Worm (Caenorhabditis elegans): ENCODE results near the gene F59B2.13.

Gene F59B2.13

ce11 chrIII:9051119-9051597, 24.3 kb upstream of the F59B2.13 start:
- peak; percentile 48 for TF ChIP-seq gei-17 (GFP tag; optimal IDR thresholded peaks at IDR 0.05)
- TF ChIP-seq madf-3 (GFP tag; IDR thresholded peaks at IDR 0.05), result peak; percentile 45; the same call in 1 of the 2 replicates
- TF ChIP-seq bed-2 (GFP tag; IDR thresholded peaks at IDR 0.05), result no peak
- TF ChIP-seq chd-7 (tag; optimal IDR thresholded peaks at IDR 0.05), result peak; percentile 70
- peak; percentile 12 for TF ChIP-seq dpl-1 (GFP tag; optimal IDR thresholded peaks at IDR 0.05)
- TF ChIP-seq rpc-1 (optimal IDR thresholded peaks at IDR 0.05), result no peak
- TF ChIP-seq rpc-1 (tag; optimal IDR thresholded peaks at IDR 0.05), result no peak
- peak; percentile 37 for TF ChIP-seq F57C9.4 (tag; optimal IDR thresholded peaks at IDR 0.05)
- TF ChIP-seq let-607 (tag; optimal IDR thresholded peaks at IDR 0.05), result peak; percentile 58 to 64
- TF ChIP-seq tlf-1 (GFP tag; optimal IDR thresholded peaks at IDR 0.05), result peak; percentile 76
- TF ChIP-seq aptf-3 (GFP tag; IDR thresholded peaks at IDR 0.05), result 0 out of 2 replicates have a peak, but pooled peaks have one; percentile 6
- TF ChIP-seq nhr-90 (tag; optimal IDR thresholded peaks at IDR 0.05), result peak; percentile 24
- peak; percentile 6 for TF ChIP-seq pha-4 (tag; optimal IDR thresholded peaks at IDR 0.05)
- TF ChIP-seq ztf-18 (tag; optimal IDR thresholded peaks at IDR 0.05), result peak; percentile 53
- peak; percentile 98 for TF ChIP-seq ama-1 (optimal IDR thresholded peaks at IDR 0.05)
- TF ChIP-seq ama-1 (GFP tag; optimal IDR thresholded peaks at IDR 0.05), result peak in 1 of 2 experiments; percentile 80
- TF ChIP-seq mcd-1 (GFP tag; IDR thresholded peaks at IDR 0.05), result peak; percentile 40; the same call in 1 of the 2 replicates
- TF ChIP-seq F52B5.7 (tag; optimal IDR thresholded peaks at IDR 0.05), result no peak
- no peak for TF ChIP-seq snpc-4 (GFP tag; optimal IDR thresholded peaks at IDR 0.05)
- peak in 2 of 4 experiments; percentile 23 to 46 for TF ChIP-seq snpc-4 (tag; optimal IDR thresholded peaks at IDR 0.05)
- TF ChIP-seq sptf-2 (GFP tag; optimal IDR thresholded peaks at IDR 0.05), result peak; percentile 8
- TF ChIP-seq D2030.7 (GFP tag; IDR thresholded peaks at IDR 0.05), result no peak
- TF ChIP-seq F49E8.2 (tag; optimal IDR thresholded peaks at IDR 0.05; ENCODE audit: insufficient read depth), result no peak
- TF ChIP-seq madf-10 (tag; optimal IDR thresholded peaks at IDR 0.05), result peak; percentile 70
- peak; percentile 54 for TF ChIP-seq hmg-1.2 (GFP tag; IDR thresholded peaks at IDR 0.05)
- peak; percentile 63; the same call in 1 of the 2 replicates for TF ChIP-seq pbrm-1 (GFP tag; IDR thresholded peaks at IDR 0.05)
- no peak for TF ChIP-seq madf-8 (GFP tag; conservative IDR thresholded peaks at IDR 0.05)
- peak; percentile 42 for TF ChIP-seq lsl-1 (GFP tag; optimal IDR thresholded peaks at IDR 0.05)
- TF ChIP-seq atf-7 (tag; optimal IDR thresholded peaks at IDR 0.05), result peak; percentile 75
- no peak for TF ChIP-seq nfya-1 (tag; optimal IDR thresholded peaks at IDR 0.05; ENCODE audit: borderline replicate concordance, insufficient read depth)
- peak; percentile 59 for TF ChIP-seq Y95B8A.8 (GFP tag; IDR thresholded peaks at IDR 0.05)
- TF ChIP-seq ztf-26 (tag; optimal IDR thresholded peaks at IDR 0.05), result peak; percentile 87
- TF ChIP-seq B0336.3 (GFP tag; IDR thresholded peaks at IDR 0.05), result peak; percentile 63; the same call in 1 of the 2 replicates
- TF ChIP-seq unc-62 (GFP tag; optimal IDR thresholded peaks at IDR 0.05), result peak; percentile 61
- 0 out of 2 replicates have a peak, but pooled peaks have one; percentile 34 for TF ChIP-seq rcor-1 (GFP tag; IDR thresholded peaks at IDR 0.05)
- TF ChIP-seq F23B12.7 (tag; optimal IDR thresholded peaks at IDR 0.05; ENCODE audit: insufficient read depth), result peak; percentile 89
- TF ChIP-seq ztf-25 (GFP tag; IDR thresholded peaks at IDR 0.05), result no peak
- no peak for TF ChIP-seq zfh-2 (GFP tag; conservative IDR thresholded peaks at IDR 0.05)
- TF ChIP-seq ztf-22 (GFP tag; optimal IDR thresholded peaks at IDR 0.05), result peak; percentile 32
- TF ChIP-seq lin-54 (GFP tag; optimal IDR thresholded peaks at IDR 0.05), result peak; percentile 56
- peak; percentile 3 for TF ChIP-seq T26A5.8 (tag; optimal IDR thresholded peaks at IDR 0.05)
- TF ChIP-seq tbx-9 (tag; optimal IDR thresholded peaks at IDR 0.05; ENCODE audit: borderline replicate concordance), result peak; percentile 3
- peak; percentile 65 for TF ChIP-seq tbp1 (GFP tag; optimal IDR thresholded peaks at IDR 0.05)
- peak; percentile 72; the same call in 1 of the 2 replicates for TF ChIP-seq Y79H2A.3 (GFP tag; conservative IDR thresholded peaks at IDR 0.05)
- peak; percentile 85 for TF ChIP-seq somi-1 (GFP tag; optimal IDR thresholded peaks at IDR 0.05)
- TF ChIP-seq C06A6.2 (GFP tag; conservative IDR thresholded peaks at IDR 0.05), result peak; percentile 41; the same call in 1 of the 2 replicates
- peak; percentile 82 for TF ChIP-seq dpff-1 (tag; optimal IDR thresholded peaks at IDR 0.05)
- TF ChIP-seq ceh-100 (GFP tag; IDR thresholded peaks at IDR 0.05), result no peak; the same call in 1 of the 2 replicates
- TF ChIP-seq nhr-80 (tag; optimal IDR thresholded peaks at IDR 0.05), result peak; percentile 84
